Worm (Caenorhabditis elegans) whole organism, midembryonic: Measurements from ENCODE around the gene ttll-15.

Experiments used
- T22C8.4 ChIP-seq: fragments of 200-800 bp; sonication (Bioruptor generic); IDR thresholded peaks from 2 replicates; pipeline ENCODE4 v1.3.6; 2022; ENCODE audit warnings: missing genetic modification characterization, missing compliant biosample characterization
- cog-1 ChIP-seq: sonication (generic microtip); optimal IDR thresholded peaks from 2 replicates; lab custom pipeline; 2016; ENCODE audit warnings: missing genetic modification characterization, missing compliant biosample characterization
- flt-1 ChIP-seq: fragments of 200-800 bp; sonication (Bioruptor generic); IDR thresholded peaks from 2 replicates; pipeline ENCODE4 v1.3.6; 2022; ENCODE audit warnings: missing genetic modification characterization, missing compliant biosample characterization
- klf-2 ChIP-seq: fragments of 200-800 bp; sonication (Bioruptor generic); conservative IDR thresholded peaks from 2 replicates; pipeline ENCODE4 v1.3.6; 2022; ENCODE audit warnings: missing genetic modification reagents, missing genetic modification characterization, missing compliant biosample characterization
- med-1 ChIP-seq: sonication (generic microtip); optimal IDR thresholded peaks from 2 replicates; lab custom pipeline; 2017; ENCODE audit warnings: missing genetic modification characterization, mild to moderate bottlenecking, missing compliant biosample characterization, antibody characterized with exemption, missing genetic modification reagents; ENCODE audit not compliant: insufficient read depth
- ref-1 ChIP-seq: fragments of 200-800 bp; sonication (Bioruptor generic); conservative IDR thresholded peaks from 2 replicates; pipeline ENCODE4 v1.3.6; 2022; ENCODE audit warnings: missing genetic modification reagents, missing genetic modification characterization, missing compliant biosample characterization
- tab-1 ChIP-seq: fragments of 200-800 bp; sonication (Bioruptor generic); IDR thresholded peaks from 2 replicates; pipeline ENCODE4 v1.3.6; 2022; ENCODE audit warnings: missing genetic modification characterization, missing compliant biosample characterization
- ztf-23 ChIP-seq: fragments of 200-800 bp; sonication (Bioruptor generic); IDR thresholded peaks from 2 replicates; pipeline ENCODE4 v1.3.6; 2022; ENCODE audit warnings: missing genetic modification reagents, missing genetic modification characterization, missing compliant biosample characterization
- ztf-29 ChIP-seq: fragments of 200-800 bp; sonication (Bioruptor generic); IDR thresholded peaks from 2 replicates; pipeline ENCODE4 v1.3.6; 2022; ENCODE audit warnings: missing genetic modification reagents, missing genetic modification characterization, missing compliant biosample characterization

ttll-15 gene

ce11 chrV:10410030-10410713, 51.8 kb downstream of the ttll-15 start, which contains the start of gene F15H10.12:
F15H10.12 (minus strand) TSS chrV:10410080.
- no peak for TF ChIP-seq flt-1
- no peak for TF ChIP-seq cog-1
- TF ChIP-seq tab-1 (GFP tag; lab: Robert Waterston, UW) = no peak
- no peak for TF ChIP-seq ztf-23
- TF ChIP-seq med-1 (GFP tag; lab: Kevin White, UChicago) = no peak
- TF ChIP-seq ref-1 (GFP tag; lab: Robert Waterston, UW) = no peak
- no peak for TF ChIP-seq T22C8.4 (GFP tag; lab: Robert Waterston, UW)
- no peak for TF ChIP-seq ztf-29 (GFP tag; lab: Robert Waterston, UW)
- TF ChIP-seq klf-2 (GFP tag; lab: Robert Waterston, UW) = no peak
